Fruit fly (Drosophila melanogaster): Measurements from ENCODE around the gene RpL27.

DNA sequence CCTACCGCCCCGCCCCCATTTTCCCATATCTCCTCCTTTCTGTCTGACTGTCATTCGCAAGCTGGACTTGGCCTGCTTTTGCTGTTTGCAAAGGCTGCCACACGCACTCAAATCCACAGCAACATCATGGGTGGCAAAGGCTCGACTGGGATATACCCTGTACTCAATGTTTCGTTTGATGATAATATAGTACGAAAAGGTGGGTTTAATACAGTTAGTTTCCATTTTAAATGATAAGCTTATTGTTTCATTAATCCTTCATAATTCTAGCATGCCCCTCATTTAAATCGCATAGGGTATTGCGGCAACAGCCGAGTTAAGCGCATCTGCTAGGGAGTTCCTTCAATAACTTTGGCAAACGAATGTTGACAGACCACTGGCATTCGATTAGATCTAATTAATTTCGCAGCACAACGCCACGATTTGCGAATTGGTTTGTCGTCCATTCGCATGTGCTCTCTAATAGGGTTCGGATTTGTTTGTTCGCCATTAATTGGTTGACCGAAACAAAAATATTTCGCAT is 9.4 kb upstream of the RpL27 start:
- no peak for TF ChIP-seq CG8478 (optimal IDR thresholded peaks at IDR 0.05)
- no peak for TF ChIP-seq CTCF (optimal IDR thresholded peaks at IDR 0.05)

Data from S2 (cell line).